Fruit fly (Drosophila melanogaster): ENCODE results near the gene CG34456.
A peak's percentile ranks its signal among the peaks of the same experiment; 100 is the strongest.

Gene CG34456

dm6 chr3L:9360217-9360692 lies 1.7 kb upstream of the CG34456 start, which contains the start of gene Pdxk (continued):
- no peak for TF ChIP-seq sc (optimal IDR thresholded peaks at IDR 0.05)
- TF ChIP-seq sc (GFP tag; optimal IDR thresholded peaks at IDR 0.05), result no peak
- TF ChIP-seq CG7556 (GFP tag; optimal IDR thresholded peaks at IDR 0.05), result no peak
- no peak for TF ChIP-seq CG2202 (tag; optimal IDR thresholded peaks at IDR 0.05)
- no peak for TF ChIP-seq grau (tag; optimal IDR thresholded peaks at IDR 0.05)
- no peak for TF ChIP-seq tna (GFP tag; IDR thresholded peaks at IDR 0.05; ENCODE audit: partially characterized antibody)
- TF ChIP-seq CG5245 (GFP tag; optimal IDR thresholded peaks at IDR 0.05), result no peak
- TF ChIP-seq ttk (GFP tag; IDR thresholded peaks at IDR 0.05), result peak; percentile 39; the same call in 1 of the 2 replicates
- no peak for TF ChIP-seq gsb-n (tag; optimal IDR thresholded peaks at IDR 0.05)
- no peak for TF ChIP-seq CG14860 (GFP tag; IDR thresholded peaks at IDR 0.05; ENCODE audit: partially characterized antibody)
- TF ChIP-seq CG6272 (GFP tag; IDR thresholded peaks at IDR 0.05), result no peak
- peak; percentile 34 for TF ChIP-seq kay (GFP tag; optimal IDR thresholded peaks at IDR 0.05)
- TF ChIP-seq sens-2 (GFP tag; IDR thresholded peaks at IDR 0.05), result no peak
- no peak for TF ChIP-seq Drgx (GFP tag; IDR thresholded peaks at IDR 0.05)
- TF ChIP-seq tio (GFP tag; optimal IDR thresholded peaks at IDR 0.05), result no peak
- no peak for TF ChIP-seq ac (GFP tag; optimal IDR thresholded peaks at IDR 0.05)
- TF ChIP-seq HLH3B (GFP tag; IDR thresholded peaks at IDR 0.05), result no peak
- no peak for TF ChIP-seq Dfd (GFP tag; optimal IDR thresholded peaks at IDR 0.05)
- TF ChIP-seq sd (tag; optimal IDR thresholded peaks at IDR 0.05), result no peak
- no peak for TF ChIP-seq Vsx1 (GFP tag; optimal IDR thresholded peaks at IDR 0.05)
- peak in 1 of 2 experiments; percentile 91 for TF ChIP-seq Pdp1 (GFP tag; optimal IDR thresholded peaks at IDR 0.05)
- TF ChIP-seq CG9932 (GFP tag; IDR thresholded peaks at IDR 0.05), result no peak
- TF ChIP-seq pfk (GFP tag; optimal IDR thresholded peaks at IDR 0.05), result no peak
- TF ChIP-seq CG15269 (tag; optimal IDR thresholded peaks at IDR 0.05), result no peak
- TF ChIP-seq Poxn (GFP tag; IDR thresholded peaks at IDR 0.05), result no peak
- no peak for TF ChIP-seq Sox100B (GFP tag; optimal IDR thresholded peaks at IDR 0.05)
- no peak for TF ChIP-seq Deaf1 (tag; optimal IDR thresholded peaks at IDR 0.05)
- no peak for TF ChIP-seq cato (GFP tag; optimal IDR thresholded peaks at IDR 0.05; ENCODE audit: borderline replicate concordance)
- no peak for TF ChIP-seq CG4328 (GFP tag; optimal IDR thresholded peaks at IDR 0.05)
- no peak for TF ChIP-seq CG16815 (GFP tag; optimal IDR thresholded peaks at IDR 0.05)
- TF ChIP-seq CG8089 (GFP tag; optimal IDR thresholded peaks at IDR 0.05), result no peak
- no peak for TF ChIP-seq CG4854 (GFP tag; optimal IDR thresholded peaks at IDR 0.05)
- TF ChIP-seq Antp (GFP tag; optimal IDR thresholded peaks at IDR 0.05), result no peak
- TF ChIP-seq CrebB (tag; optimal IDR thresholded peaks at IDR 0.05), result peak; percentile 45
- TF ChIP-seq CG14965 (GFP tag; optimal IDR thresholded peaks at IDR 0.05; ENCODE audit: borderline replicate concordance), result no peak
- no peak for TF ChIP-seq CG15601 (tag; optimal IDR thresholded peaks at IDR 0.05)
- peak; percentile 10 for TF ChIP-seq mam (GFP tag; optimal IDR thresholded peaks at IDR 0.05)
- TF ChIP-seq CG18764 (GFP tag; optimal IDR thresholded peaks at IDR 0.05), result no peak
- TF ChIP-seq CG30431 (GFP tag; optimal IDR thresholded peaks at IDR 0.05), result no peak
- TF ChIP-seq wor (GFP tag; IDR thresholded peaks at IDR 0.05), result no peak
- TF ChIP-seq CG1647 (GFP tag; optimal IDR thresholded peaks at IDR 0.05), result no peak
- no peak for TF ChIP-seq oc (tag; optimal IDR thresholded peaks at IDR 0.05)
- no peak for TF ChIP-seq CG2129 (GFP tag; IDR thresholded peaks at IDR 0.05; ENCODE audit: partially characterized antibody)
- no peak for TF ChIP-seq bcd (GFP tag; optimal IDR thresholded peaks at IDR 0.05)
- no peak for TF ChIP-seq lmd (GFP tag; IDR thresholded peaks at IDR 0.05)
- no peak for TF ChIP-seq CG10267 (tag; optimal IDR thresholded peaks at IDR 0.05)
- peak; percentile 94 for TF ChIP-seq sug (tag; optimal IDR thresholded peaks at IDR 0.05)
- no peak for TF ChIP-seq dan (GFP tag; IDR thresholded peaks at IDR 0.05)
- TF ChIP-seq CG7372 (GFP tag; IDR thresholded peaks at IDR 0.05), result no peak
- TF ChIP-seq CG10209 (GFP tag; optimal IDR thresholded peaks at IDR 0.05), result no peak
- TF ChIP-seq ftz-f1 (GFP tag; optimal IDR thresholded peaks at IDR 0.05), result peak; percentile 97
- no peak for TF ChIP-seq CG10321 (GFP tag; IDR thresholded peaks at IDR 0.05)

Data from whole organism, embryonic.